Worm (Caenorhabditis elegans): Measurements from ENCODE around the gene fbxc-22.

The fbxc-22 gene

DNA sequence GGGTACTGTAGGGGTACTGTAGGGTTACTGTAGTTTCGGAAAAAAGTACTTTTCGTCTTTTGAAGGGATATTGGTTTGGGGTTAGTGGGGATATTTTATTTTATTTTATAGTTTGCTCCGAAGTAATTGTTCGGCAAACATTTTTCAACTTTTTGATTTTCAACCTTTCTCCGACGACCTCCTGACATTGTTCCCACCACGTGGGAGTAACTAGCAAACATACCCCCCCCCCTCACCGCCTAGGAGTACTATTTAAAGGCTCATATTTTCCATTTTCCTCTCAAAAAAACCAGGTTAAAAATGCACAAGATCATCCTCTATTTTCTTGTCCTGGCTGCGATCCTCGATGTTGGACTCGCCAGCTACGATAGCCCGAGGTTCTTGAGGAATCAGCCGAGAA lies 24.9 kb downstream of the fbxc-22 start, which contains the start of gene srlf-29:
Gene srlf-29 (plus strand): TSS at position 301 of the 400 bp plus-strand sequence.
- no peak for TF ChIP-seq nhr-11 (tag; optimal IDR thresholded peaks at IDR 0.05)
- TF ChIP-seq sma-3 (GFP tag; optimal IDR thresholded peaks at IDR 0.05): no peak
- no peak for TF ChIP-seq nhr-12 (tag; optimal IDR thresholded peaks at IDR 0.05)
- TF ChIP-seq lin-39 (tag; optimal IDR thresholded peaks at IDR 0.05): no peak
- TF ChIP-seq ceh-82 (tag; optimal IDR thresholded peaks at IDR 0.05): no peak
- no peak for TF ChIP-seq blmp-1 (tag; optimal IDR thresholded peaks at IDR 0.05; ENCODE audit: insufficient read depth)
- TF ChIP-seq gmeb-1 (tag; optimal IDR thresholded peaks at IDR 0.05): no peak
- TF ChIP-seq lin-13 (GFP tag; optimal IDR thresholded peaks at IDR 0.05): no peak
- no peak for TF ChIP-seq fos-1 (tag; optimal IDR thresholded peaks at IDR 0.05)
- no peak for TF ChIP-seq unc-62 (GFP tag; optimal IDR thresholded peaks at IDR 0.05)
- no peak for TF ChIP-seq ztf-1 (GFP tag; conservative IDR thresholded peaks at IDR 0.05)
- no peak for TF ChIP-seq mab-5 (tag; optimal IDR thresholded peaks at IDR 0.05)
- TF ChIP-seq snpc-4 (tag; optimal IDR thresholded peaks at IDR 0.05): no peak
- no peak for TF ChIP-seq lin-11 (tag; optimal IDR thresholded peaks at IDR 0.05)
- TF ChIP-seq elt-3 (tag; optimal IDR thresholded peaks at IDR 0.05): no peak
- TF ChIP-seq nhr-6 (tag; optimal IDR thresholded peaks at IDR 0.05): no peak
- TF ChIP-seq mbf-1 (tag; optimal IDR thresholded peaks at IDR 0.05): no peak

DNA sequence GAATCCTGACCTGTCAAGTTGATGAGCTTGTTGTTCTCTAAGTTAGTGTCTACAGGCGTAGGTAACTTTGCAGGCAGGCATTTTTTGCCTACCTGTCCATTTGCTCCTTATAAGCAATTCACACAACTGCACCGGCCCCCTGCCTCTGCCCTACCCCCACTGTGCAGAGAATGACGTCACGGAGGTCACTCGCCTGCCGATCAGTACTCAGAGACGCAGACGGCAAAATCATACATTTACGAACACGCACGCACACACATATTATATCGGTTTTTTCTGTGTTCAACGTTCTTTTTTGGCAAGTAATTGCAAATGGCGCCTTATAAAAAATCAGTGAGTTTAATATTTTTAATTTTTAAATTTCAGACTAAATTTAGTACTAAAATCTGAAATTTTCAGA lies 27.4 kb downstream of the fbxc-22 start, which contains the start of gene duxl-1:
Gene duxl-1 (plus strand): TSS at position 184 of the 400 bp plus-strand sequence.
- TF ChIP-seq egl-27 (tag; optimal IDR thresholded peaks at IDR 0.05) (no peak), F13H6.1 (tag; optimal IDR thresholded peaks at IDR 0.05) (peak; percentile 74), ztf-1 (GFP tag; conservative IDR thresholded peaks at IDR 0.05) (no peak), nhr-11 (tag; optimal IDR thresholded peaks at IDR 0.05) (no peak), lin-39 (tag; optimal IDR thresholded peaks at IDR 0.05) (no peak), ztf-11 (tag; optimal IDR thresholded peaks at IDR 0.05) (no peak), fos-1 (tag; optimal IDR thresholded peaks at IDR 0.05) (peak; percentile 49), ceh-16 (tag; optimal IDR thresholded peaks at IDR 0.05) (no peak), sma-9 (GFP tag; optimal IDR thresholded peaks at IDR 0.05) (peak; percentile 52), sma-9 (tag; optimal IDR thresholded peaks at IDR 0.05) (no peak), nhr-21 (tag; optimal IDR thresholded peaks at IDR 0.05) (no peak), skn-1 (tag; optimal IDR thresholded peaks at IDR 0.05) (no peak), unc-39 (tag; optimal IDR thresholded peaks at IDR 0.05) (no peak), mab-5 (tag; optimal IDR thresholded peaks at IDR 0.05) (no peak), unc-55 (GFP tag; optimal IDR thresholded peaks at IDR 0.05) (peak; percentile 24), ztf-4 (tag; optimal IDR thresholded peaks at IDR 0.05) (no peak), zag-1 (tag; optimal IDR thresholded peaks at IDR 0.05) (no peak), lsy-2 (tag; optimal IDR thresholded peaks at IDR 0.05) (no peak), mbf-1 (tag; optimal IDR thresholded peaks at IDR 0.05) (no peak), ama-1 (optimal IDR thresholded peaks at IDR 0.05) (no peak), blmp-1 (tag; optimal IDR thresholded peaks at IDR 0.05; ENCODE audit: insufficient read depth) (no peak), dmd-4 (tag; optimal IDR thresholded peaks at IDR 0.05) (no peak), nhr-10 (tag; optimal IDR thresholded peaks at IDR 0.05) (no peak), elt-3 (tag; optimal IDR thresholded peaks at IDR 0.05) (no peak), ZK546.5 (tag; optimal IDR thresholded peaks at IDR 0.05) (no peak), ceh-82 (tag; optimal IDR thresholded peaks at IDR 0.05) (no peak), C34F6.9 (tag; optimal IDR thresholded peaks at IDR 0.05) (no peak), aly-2 (tag; optimal IDR thresholded peaks at IDR 0.05) (no peak), snpc-4 (tag; optimal IDR thresholded peaks at IDR 0.05) (no peak), nhr-23 (tag; optimal IDR thresholded peaks at IDR 0.05) (no peak), sem-4 (tag; optimal IDR thresholded peaks at IDR 0.05) (no peak), Y55F3AM.14 (GFP tag; optimal IDR thresholded peaks at IDR 0.05) (no peak), nhr-237 (tag; optimal IDR thresholded peaks at IDR 0.05) (no peak), lin-13 (GFP tag; optimal IDR thresholded peaks at IDR 0.05) (no peak), gmeb-1 (tag; optimal IDR thresholded peaks at IDR 0.05) (no peak), mdl-1 (tag; optimal IDR thresholded peaks at IDR 0.05) (no peak), R02D3.7 (tag; optimal IDR thresholded peaks at IDR 0.05) (no peak), nhr-77 (tag; optimal IDR thresholded peaks at IDR 0.05) (no peak), crh-2 (tag; optimal IDR thresholded peaks at IDR 0.05) (no peak), elt-1 (tag; optimal IDR thresholded peaks at IDR 0.05) (no peak), nhr-129 (tag; optimal IDR thresholded peaks at IDR 0.05) (peak; percentile 11)
